Worm (Caenorhabditis elegans) whole organism, young adult: ENCODE data around the gene T28D6.7.

Experiments used
- B0019.2 ChIP-seq: fragments of 200-800 bp; sonication (Bioruptor generic); conservative IDR thresholded peaks from 2 replicates; pipeline ENCODE4 v1.3.6; 2022; ENCODE audit warnings: missing genetic modification reagents, missing genetic modification characterization, missing compliant biosample characterization
- B0035.1 ChIP-seq: sonication (generic microtip); optimal IDR thresholded peaks from 2 replicates; lab custom pipeline; 2016; ENCODE audit warnings: missing genetic modification characterization, mild to moderate bottlenecking, missing compliant biosample characterization, missing genotype, missing genetic modification reagents
- B0336.3 ChIP-seq: fragments of 200-800 bp; sonication (Bioruptor generic); IDR thresholded peaks from 2 replicates; pipeline ENCODE4 v1.3.6; 2022; ENCODE audit warnings: missing genetic modification characterization, missing compliant biosample characterization
- C06A6.2 ChIP-seq: fragments of 200-800 bp; sonication (Bioruptor generic); conservative IDR thresholded peaks from 2 replicates; pipeline ENCODE4 v1.3.6; 2022; ENCODE audit warnings: missing genetic modification characterization, missing compliant biosample characterization
- C17E4.6 ChIP-seq: fragments of 200-800 bp; sonication (Bioruptor generic); IDR thresholded peaks from 2 replicates; pipeline ENCODE4 v1.3.6; 2022; ENCODE audit warnings: missing genetic modification reagents, missing genetic modification characterization, missing compliant biosample characterization
- F10E7.11 ChIP-seq: sonication (generic microtip); optimal IDR thresholded peaks from 2 replicates; lab custom pipeline; 2017; ENCODE audit warnings: mild to moderate bottlenecking, missing genetic modification characterization, moderate library complexity, missing compliant biosample characterization
- F39B2.1 ChIP-seq: fragments of 200-800 bp; sonication (Bioruptor generic); IDR thresholded peaks from 2 replicates; pipeline ENCODE4 v1.3.6; 2022; ENCODE audit warnings: missing genetic modification reagents, missing genetic modification characterization, missing compliant biosample characterization
- F49E8.2 ChIP-seq: sonication (generic microtip); optimal IDR thresholded peaks from 3 replicates; lab custom pipeline; 2017; ENCODE audit warnings: missing genetic modification characterization, mild to moderate bottlenecking, missing compliant biosample characterization, antibody characterized with exemption, moderate library complexity; ENCODE audit not compliant: insufficient read depth
- F52B5.7 ChIP-seq: sonication (generic microtip); optimal IDR thresholded peaks from 2 replicates; lab custom pipeline; 2016; ENCODE audit warnings: mild to moderate bottlenecking, missing genetic modification characterization, missing compliant biosample characterization
- F57A8.1 ChIP-seq: fragments of 200-800 bp; sonication (Bioruptor generic); optimal IDR thresholded peaks from 2 replicates; lab custom pipeline; 2018; ENCODE audit warnings: mild to moderate bottlenecking, missing genetic modification characterization, moderate library complexity, missing compliant biosample characterization
- K12H6.12 ChIP-seq: fragments of 200-800 bp; sonication (Bioruptor generic); optimal IDR thresholded peaks from 2 replicates; lab custom pipeline; 2018; ENCODE audit warnings: mild to moderate bottlenecking, missing genetic modification characterization, missing compliant biosample characterization
- Y53F4B.3 ChIP-seq: fragments of 200-800 bp; sonication (Bioruptor generic); IDR thresholded peaks from 2 replicates; pipeline ENCODE4 v1.3.6; 2022; ENCODE audit warnings: missing genetic modification reagents, missing genetic modification characterization, missing compliant biosample characterization
- Y79H2A.3 ChIP-seq: fragments of 200-800 bp; sonication (Bioruptor generic); conservative IDR thresholded peaks from 2 replicates; pipeline ENCODE4 v1.3.6; 2022; ENCODE audit warnings: missing genetic modification reagents, missing genetic modification characterization, missing compliant biosample characterization
- Y95B8A.8 ChIP-seq: fragments of 200-800 bp; sonication (Bioruptor generic); IDR thresholded peaks from 2 replicates; pipeline ENCODE4 v1.3.6; 2022; ENCODE audit warnings: missing genetic modification reagents, missing genetic modification characterization, missing compliant biosample characterization
- aptf-3 ChIP-seq: fragments of 200-800 bp; sonication (Bioruptor generic); IDR thresholded peaks from 2 replicates; pipeline ENCODE4 v1.3.6; 2022; ENCODE audit warnings: missing genetic modification characterization, missing compliant biosample characterization
- attf-5 ChIP-seq: fragments of 200-800 bp; sonication (Bioruptor generic); optimal IDR thresholded peaks from 2 replicates; lab custom pipeline; 2018; ENCODE audit warnings: mild to moderate bottlenecking, missing genetic modification characterization, missing compliant biosample characterization
- attf-6 ChIP-seq: fragments of 200-800 bp; sonication (Bioruptor generic); IDR thresholded peaks from 2 replicates; pipeline ENCODE4 v1.3.6; 2022; ENCODE audit warnings: missing genetic modification reagents, missing genetic modification characterization, missing compliant biosample characterization
- ceh-40 ChIP-seq: fragments of 200-800 bp; sonication (Bioruptor generic); IDR thresholded peaks from 2 replicates; pipeline ENCODE4 v1.3.6; 2022; ENCODE audit warnings: missing genetic modification characterization, missing compliant biosample characterization
- dox-1 ChIP-seq: fragments of 200-800 bp; sonication (Bioruptor generic); IDR thresholded peaks from 2 replicates; pipeline ENCODE4 v1.3.6; 2022; ENCODE audit warnings: missing genetic modification reagents, missing genetic modification characterization, missing compliant biosample characterization
- egl-18 ChIP-seq: fragments of 200-800 bp; sonication (Bioruptor generic); IDR thresholded peaks from 2 replicates; pipeline ENCODE4 v1.3.6; 2022; ENCODE audit warnings: missing genetic modification reagents, missing genetic modification characterization, missing compliant biosample characterization
- ekl-4 ChIP-seq: fragments of 200-800 bp; sonication (Bioruptor generic); IDR thresholded peaks from 2 replicates; pipeline ENCODE4 v1.3.6; 2022; ENCODE audit warnings: missing genetic modification reagents, missing genetic modification characterization, missing compliant biosample characterization
- ets-4 ChIP-seq: fragments of 200-800 bp; sonication (Bioruptor generic); optimal IDR thresholded peaks from 2 replicates; lab custom pipeline; 2018; ENCODE audit warnings: mild to moderate bottlenecking, missing genetic modification characterization, missing compliant biosample characterization
- gei-17 ChIP-seq: fragments of 200-800 bp; sonication (Bioruptor generic); optimal IDR thresholded peaks from 2 replicates; lab custom pipeline; 2018; ENCODE audit warnings: mild to moderate bottlenecking, missing genetic modification characterization, missing compliant biosample characterization
- him-1 ChIP-seq: sonication (generic microtip); optimal IDR thresholded peaks from 2 replicates; lab custom pipeline; 2016; ENCODE audit warnings: missing genotype, missing genetic modification reagents, missing genetic modification characterization, missing compliant biosample characterization
- hlh-12 ChIP-seq: sonication (generic microtip); optimal IDR thresholded peaks from 2 replicates; lab custom pipeline; 2016; ENCODE audit warnings: missing genetic modification characterization, missing compliant biosample characterization
- hlh-26 ChIP-seq: fragments of 200-800 bp; sonication (Bioruptor generic); conservative IDR thresholded peaks from 2 replicates; pipeline ENCODE4 v1.3.6; 2022; ENCODE audit warnings: missing genetic modification reagents, missing genetic modification characterization, missing compliant biosample characterization
- hmg-1.2 ChIP-seq: fragments of 200-800 bp; sonication (Bioruptor generic); IDR thresholded peaks from 2 replicates; pipeline ENCODE4 v1.3.6; 2022; ENCODE audit warnings: missing genetic modification reagents, missing genetic modification characterization, missing compliant biosample characterization
- hsf-1 ChIP-seq: fragments of 200-800 bp; sonication (Bioruptor generic); IDR thresholded peaks from 2 replicates; pipeline ENCODE4 v1.3.6; 2022; ENCODE audit warnings: missing genetic modification reagents, missing genetic modification characterization, missing compliant biosample characterization
- lag-1 ChIP-seq: fragments of 200-800 bp; sonication (Bioruptor generic); IDR thresholded peaks from 2 replicates; pipeline ENCODE4 v1.3.6; 2022; ENCODE audit warnings: missing genetic modification reagents, missing genetic modification characterization, missing compliant biosample characterization
- let-607 ChIP-seq, 2 experiments: fragments of 200-800 bp in 1 of 2; sonication (Bioruptor generic) in 1 of 2; sonication (generic microtip) in 1 of 2; optimal IDR thresholded peaks; 2 replicates each; lab custom pipeline; 2016 to 2018; ENCODE audit warnings: mild to moderate bottlenecking in 2 of 2, missing compliant biosample characterization in 2 of 2, missing genetic modification characterization in 2 of 2, moderate library complexity in 2 of 2, missing genotype in 1 of 2
- lin-26 ChIP-seq: fragments of 200-800 bp; sonication (Bioruptor generic); IDR thresholded peaks from 2 replicates; pipeline ENCODE4 v1.3.6; 2022; ENCODE audit warnings: missing genetic modification reagents, missing genetic modification characterization, missing compliant biosample characterization
- lir-1 ChIP-seq: fragments of 200-800 bp; sonication (Bioruptor generic); conservative IDR thresholded peaks from 2 replicates; pipeline ENCODE4 v1.3.6; 2022; ENCODE audit warnings: missing genetic modification reagents, missing genetic modification characterization, missing compliant biosample characterization
- lsl-1 ChIP-seq: fragments of 200-800 bp; sonication (Bioruptor generic); optimal IDR thresholded peaks from 2 replicates; lab custom pipeline; 2018; ENCODE audit warnings: mild to moderate bottlenecking, missing genetic modification characterization, moderate library complexity, missing compliant biosample characterization
- madf-3 ChIP-seq: fragments of 200-800 bp; sonication (Bioruptor generic); IDR thresholded peaks from 2 replicates; pipeline ENCODE4 v1.3.6; 2022; ENCODE audit warnings: missing genetic modification reagents, missing genetic modification characterization, missing compliant biosample characterization
- madf-8 ChIP-seq: fragments of 200-800 bp; sonication (Bioruptor generic); conservative IDR thresholded peaks from 2 replicates; pipeline ENCODE4 v1.3.6; 2022; ENCODE audit warnings: missing genetic modification reagents, missing genetic modification characterization, missing compliant biosample characterization
- nfyb-1 ChIP-seq: fragments of 200-800 bp; sonication (Bioruptor generic); IDR thresholded peaks from 2 replicates; pipeline ENCODE4 v1.3.6; 2022; ENCODE audit warnings: missing genetic modification reagents, missing genetic modification characterization, missing compliant biosample characterization
- nhr-80 ChIP-seq: sonication (generic microtip); optimal IDR thresholded peaks from 2 replicates; lab custom pipeline; 2016; ENCODE audit warnings: missing genetic modification characterization, missing compliant biosample characterization
- rec-8 ChIP-seq, 2 experiments: sonication (generic microtip); optimal IDR thresholded peaks; 2 replicates each; lab custom pipeline; 2016; ENCODE audit warnings: mild to moderate bottlenecking in 2 of 2, missing genetic modification characterization in 2 of 2, missing genetic modification reagents in 2 of 2, missing genotype in 2 of 2, missing biosample characterization in 1 of 2, missing compliant biosample characterization in 1 of 2, moderate library complexity in 1 of 2
- rpc-1 ChIP-seq, 2 experiments: fragments of 150-350 bp in 1 of 2; sonication (generic microtip) in 1 of 2; optimal IDR thresholded peaks; 2 replicates each; lab custom pipeline; 2014 to 2018; ENCODE audit warnings: missing biosample characterization in 1 of 2, missing genetic modification characterization in 1 of 2, missing genetic modification reagents in 1 of 2, missing genotype in 1 of 2
- sea-2 ChIP-seq: fragments of 200-800 bp; sonication (Bioruptor generic); IDR thresholded peaks from 2 replicates; pipeline ENCODE4 v1.3.6; 2022; ENCODE audit warnings: missing genetic modification characterization, missing compliant biosample characterization
- snpc-1.1 ChIP-seq: sonication (generic microtip); optimal IDR thresholded peaks from 2 replicates; lab custom pipeline; 2017; ENCODE audit warnings: missing genetic modification characterization, mild to moderate bottlenecking, missing compliant biosample characterization, antibody characterized with exemption, moderate library complexity, missing genotype, missing genetic modification reagents; ENCODE audit not compliant: insufficient read depth
- snpc-3.4 ChIP-seq: sonication (generic microtip); optimal IDR thresholded peaks from 2 replicates; lab custom pipeline; 2017; ENCODE audit warnings: missing genetic modification characterization, mild to moderate bottlenecking, missing compliant biosample characterization, antibody characterized with exemption, moderate library complexity, missing genotype, missing genetic modification reagents
- somi-1 ChIP-seq: fragments of 200-800 bp; sonication (Bioruptor generic); optimal IDR thresholded peaks from 2 replicates; lab custom pipeline; 2018; ENCODE audit warnings: mild to moderate bottlenecking, missing genetic modification characterization, missing compliant biosample characterization
- tlf-1 ChIP-seq: fragments of 200-800 bp; sonication (Bioruptor generic); optimal IDR thresholded peaks from 2 replicates; lab custom pipeline; 2018; ENCODE audit warnings: mild to moderate bottlenecking, missing genetic modification characterization, missing compliant biosample characterization
- unc-130 ChIP-seq: sonication (generic microtip); optimal IDR thresholded peaks from 2 replicates; lab custom pipeline; 2016; ENCODE audit warnings: missing genetic modification reagents, missing genetic modification characterization, missing compliant biosample characterization
- unc-62 ChIP-seq: fragments of 150-350 bp; optimal IDR thresholded peaks from 2 replicates; lab custom pipeline; 2014; ENCODE audit warnings: missing biosample characterization, missing genetic modification reagents, missing genetic modification characterization
- ztf-3 ChIP-seq: fragments of 200-800 bp; sonication (Bioruptor generic); optimal IDR thresholded peaks from 2 replicates; lab custom pipeline; 2018; ENCODE audit warnings: mild to moderate bottlenecking, missing genetic modification characterization, missing compliant biosample characterization
- ztf-6 ChIP-seq: fragments of 200-800 bp; sonication (Bioruptor generic); IDR thresholded peaks from 2 replicates; pipeline ENCODE4 v1.3.6; 2022; ENCODE audit warnings: missing genetic modification reagents, missing genetic modification characterization, missing compliant biosample characterization

Gene T28D6.7

DNA sequence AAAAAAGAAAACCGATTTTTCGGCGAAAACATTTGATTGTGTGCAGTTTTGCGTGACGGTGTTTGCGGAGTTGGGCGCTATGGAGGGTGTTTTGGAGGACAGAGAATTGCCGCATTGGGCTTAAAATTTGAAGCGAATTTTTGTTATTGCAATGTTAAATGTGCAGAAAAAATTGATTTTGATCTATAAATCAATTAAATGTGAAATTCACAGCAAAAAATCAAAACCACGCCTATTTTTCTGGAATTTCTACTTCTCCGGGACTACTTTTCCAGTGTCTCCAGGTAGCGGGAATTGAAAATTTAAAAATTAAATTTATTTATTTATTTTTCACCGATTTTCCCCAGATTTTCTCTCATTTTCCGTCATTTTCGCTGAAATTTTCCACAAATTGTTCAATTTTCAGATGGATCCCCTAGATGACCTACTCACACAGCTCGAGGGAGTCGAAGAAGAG, 29.1 kb downstream of the T28D6.7 start, which contains the start of gene mcm-10 (continued):
- no peak for TF ChIP-seq F52B5.7
- TF ChIP-seq somi-1 (GFP tag; lab: Kevin White, UChicago) = no peak
- TF ChIP-seq lsl-1 (GFP tag; lab: Kevin White, UChicago) = peak; percentile 56
- TF ChIP-seq F57A8.1 = no peak
- no peak for TF ChIP-seq aptf-3 (GFP tag; lab: Robert Waterston, UW)
- no peak for TF ChIP-seq nfyb-1 (GFP tag; lab: Robert Waterston, UW)
- no peak for TF ChIP-seq sea-2 (GFP tag; lab: Robert Waterston, UW)
- no peak for TF ChIP-seq tlf-1 (GFP tag; lab: Kevin White, UChicago)
- TF ChIP-seq B0019.2 = no peak
- TF ChIP-seq rec-8 (tag; optimal IDR thresholded peaks at IDR 0.05; lab: Kevin White, UChicago) = no peak
- TF ChIP-seq attf-5 (GFP tag; lab: Kevin White, UChicago) = peak; percentile 89
- TF ChIP-seq ztf-6 (GFP tag; lab: Robert Waterston, UW) = no peak
- TF ChIP-seq unc-130 (GFP tag; lab: Kevin White, UChicago) = peak; percentile 51
- no peak for TF ChIP-seq hlh-26
- peak; percentile 41 for TF ChIP-seq snpc-3.4 (tag; lab: Kevin White, UChicago)
- peak in 1 of 2 experiments; percentile 56 for TF ChIP-seq let-607 (tag; optimal IDR thresholded peaks at IDR 0.05; lab: Kevin White, UChicago)
- TF ChIP-seq ztf-3 (GFP tag; lab: Kevin White, UChicago) = no peak
- TF ChIP-seq hlh-12 (tag; lab: Kevin White, UChicago) = no peak
- TF ChIP-seq ekl-4 (GFP tag; lab: Robert Waterston, UW) = no peak
- no peak for TF ChIP-seq Y95B8A.8 (GFP tag; lab: Robert Waterston, UW)
- no peak for TF ChIP-seq lag-1 (GFP tag; lab: Robert Waterston, UW)
- TF ChIP-seq B0035.1 (tag; lab: Kevin White, UChicago) = no peak
- TF ChIP-seq hsf-1 (GFP tag; lab: Robert Waterston, UW) = no peak
- no peak for TF ChIP-seq unc-62 (GFP tag; lab: Kevin White, UChicago)
- no peak for TF ChIP-seq egl-18 (GFP tag; lab: Robert Waterston, UW)
- no peak for TF ChIP-seq F10E7.11
- no peak for TF ChIP-seq C06A6.2 (GFP tag; lab: Robert Waterston, UW)
- no peak for TF ChIP-seq rpc-1 (optimal IDR thresholded peaks at IDR 0.05; lab: Kevin White, UChicago)
- TF ChIP-seq rpc-1 (tag; optimal IDR thresholded peaks at IDR 0.05; lab: Kevin White, UChicago) = no peak
- TF ChIP-seq B0336.3 (GFP tag; lab: Robert Waterston, UW) = peak; percentile 87
- no peak for TF ChIP-seq lin-26
- peak; percentile 8; the same call in 1 of the 2 replicates for TF ChIP-seq C17E4.6 (GFP tag; lab: Robert Waterston, UW)
- no peak for TF ChIP-seq hmg-1.2 (GFP tag; lab: Robert Waterston, UW)
- TF ChIP-seq him-1 (tag; lab: Kevin White, UChicago) = peak; percentile 39
- TF ChIP-seq K12H6.12 (tag; lab: Kevin White, UChicago) = peak; percentile 87
- no peak for TF ChIP-seq Y79H2A.3 (GFP tag; lab: Robert Waterston, UW)
- TF ChIP-seq madf-3 (GFP tag; lab: Robert Waterston, UW) = no peak
- peak; percentile 14 for TF ChIP-seq nhr-80
- TF ChIP-seq snpc-1.1 (tag; lab: Kevin White, UChicago) = no peak
- TF ChIP-seq gei-17 (GFP tag; lab: Kevin White, UChicago) = no peak
- TF ChIP-seq F49E8.2 (tag; lab: Kevin White, UChicago) = no peak
- no peak for TF ChIP-seq lir-1 (GFP tag; lab: Robert Waterston, UW)
- no peak for TF ChIP-seq attf-6 (GFP tag; lab: Robert Waterston, UW)
- TF ChIP-seq madf-8 (GFP tag; lab: Robert Waterston, UW) = peak; percentile 17; the same call in 1 of the 2 replicates
- TF ChIP-seq Y53F4B.3 (GFP tag; lab: Robert Waterston, UW) = no peak
- TF ChIP-seq ets-4 (GFP tag; lab: Kevin White, UChicago) = no peak
- TF ChIP-seq ceh-40 (GFP tag; lab: Robert Waterston, UW) = no peak
- TF ChIP-seq dox-1 (GFP tag; lab: Robert Waterston, UW) = no peak; the same call in 1 of the 2 replicates
- TF ChIP-seq F39B2.1 (GFP tag; lab: Robert Waterston, UW) = no peak
